Worm (Caenorhabditis elegans) whole organism, young adult: Measurements from ENCODE around the gene esyt-2.
A peak's percentile ranks its signal among the peaks of the same experiment; 100 is the strongest.

Source experiments
- B0019.2 ChIP-seq: fragments of 200-800 bp; sonication (Bioruptor generic); conservative IDR thresholded peaks from 2 replicates; pipeline ENCODE4 v1.3.6; 2022; ENCODE audit warnings: missing genetic modification reagents, missing genetic modification characterization, missing compliant biosample characterization
- C06A6.2 ChIP-seq: fragments of 200-800 bp; sonication (Bioruptor generic); conservative IDR thresholded peaks from 2 replicates; pipeline ENCODE4 v1.3.6; 2022; ENCODE audit warnings: missing genetic modification characterization, missing compliant biosample characterization
- C17E4.6 ChIP-seq: fragments of 200-800 bp; sonication (Bioruptor generic); IDR thresholded peaks from 2 replicates; pipeline ENCODE4 v1.3.6; 2022; ENCODE audit warnings: missing genetic modification reagents, missing genetic modification characterization, missing compliant biosample characterization
- F10E7.11 ChIP-seq: sonication (generic microtip); optimal IDR thresholded peaks from 2 replicates; lab custom pipeline; 2017; ENCODE audit warnings: mild to moderate bottlenecking, missing genetic modification characterization, moderate library complexity, missing compliant biosample characterization
- F39B2.1 ChIP-seq: fragments of 200-800 bp; sonication (Bioruptor generic); IDR thresholded peaks from 2 replicates; pipeline ENCODE4 v1.3.6; 2022; ENCODE audit warnings: missing genetic modification reagents, missing genetic modification characterization, missing compliant biosample characterization
- T07F8.4 ChIP-seq: sonication (generic microtip); optimal IDR thresholded peaks from 2 replicates; lab custom pipeline; 2016; ENCODE audit warnings: mild to moderate bottlenecking, missing genetic modification characterization, moderate library complexity, missing compliant biosample characterization
- Y95B8A.8 ChIP-seq: fragments of 200-800 bp; sonication (Bioruptor generic); IDR thresholded peaks from 2 replicates; pipeline ENCODE4 v1.3.6; 2022; ENCODE audit warnings: missing genetic modification reagents, missing genetic modification characterization, missing compliant biosample characterization
- aptf-2 ChIP-seq: fragments of 200-800 bp; sonication (Bioruptor generic); conservative IDR thresholded peaks from 2 replicates; pipeline ENCODE4 v1.3.6; 2022; ENCODE audit warnings: missing genetic modification reagents, missing genetic modification characterization, missing compliant biosample characterization
- atf-7 ChIP-seq: sonication (generic microtip); optimal IDR thresholded peaks from 2 replicates; lab custom pipeline; 2017; ENCODE audit warnings: mild to moderate bottlenecking, missing genetic modification characterization, missing compliant biosample characterization
- athp-1 ChIP-seq: sonication (generic microtip); optimal IDR thresholded peaks from 2 replicates; lab custom pipeline; 2017; ENCODE audit warnings: mild to moderate bottlenecking, missing genetic modification characterization, missing compliant biosample characterization
- attf-3 ChIP-seq: fragments of 200-800 bp; sonication (Bioruptor generic); conservative IDR thresholded peaks from 2 replicates; pipeline ENCODE4 v1.3.6; 2022; ENCODE audit warnings: missing genetic modification reagents, missing genetic modification characterization, missing compliant biosample characterization
- ccch-3 ChIP-seq: fragments of 200-800 bp; sonication (Bioruptor generic); optimal IDR thresholded peaks from 2 replicates; lab custom pipeline; 2018; ENCODE audit warnings: mild to moderate bottlenecking, missing genetic modification characterization, missing compliant biosample characterization
- ceh-58 ChIP-seq: fragments of 200-800 bp; sonication (Bioruptor generic); IDR thresholded peaks from 2 replicates; pipeline ENCODE4 v1.3.6; 2022; ENCODE audit warnings: missing genetic modification characterization, missing compliant biosample characterization
- egl-44 ChIP-seq: fragments of 200-800 bp; sonication (Bioruptor generic); IDR thresholded peaks from 2 replicates; pipeline ENCODE4 v1.3.6; 2022; ENCODE audit warnings: missing genetic modification reagents, missing genetic modification characterization, missing compliant biosample characterization
- ets-4 ChIP-seq: fragments of 200-800 bp; sonication (Bioruptor generic); optimal IDR thresholded peaks from 2 replicates; lab custom pipeline; 2018; ENCODE audit warnings: mild to moderate bottlenecking, missing genetic modification characterization, missing compliant biosample characterization
- hlh-12 ChIP-seq: sonication (generic microtip); optimal IDR thresholded peaks from 2 replicates; lab custom pipeline; 2016; ENCODE audit warnings: missing genetic modification characterization, missing compliant biosample characterization
- hmg-1.2 ChIP-seq: fragments of 200-800 bp; sonication (Bioruptor generic); IDR thresholded peaks from 2 replicates; pipeline ENCODE4 v1.3.6; 2022; ENCODE audit warnings: missing genetic modification reagents, missing genetic modification characterization, missing compliant biosample characterization
- hmg-20 ChIP-seq: fragments of 200-800 bp; sonication (Bioruptor generic); IDR thresholded peaks from 2 replicates; pipeline ENCODE4 v1.3.6; 2022; ENCODE audit warnings: missing genetic modification reagents, missing genetic modification characterization, missing compliant biosample characterization
- hsf-1 ChIP-seq: fragments of 200-800 bp; sonication (Bioruptor generic); IDR thresholded peaks from 2 replicates; pipeline ENCODE4 v1.3.6; 2022; ENCODE audit warnings: missing genetic modification reagents, missing genetic modification characterization, missing compliant biosample characterization
- let-607 ChIP-seq, 2 experiments: fragments of 200-800 bp in 1 of 2; sonication (Bioruptor generic) in 1 of 2; sonication (generic microtip) in 1 of 2; optimal IDR thresholded peaks; 2 replicates each; lab custom pipeline; 2016 to 2018; ENCODE audit warnings: mild to moderate bottlenecking in 2 of 2, missing compliant biosample characterization in 2 of 2, missing genetic modification characterization in 2 of 2, moderate library complexity in 2 of 2, missing genotype in 1 of 2
- lin-26 ChIP-seq: fragments of 200-800 bp; sonication (Bioruptor generic); IDR thresholded peaks from 2 replicates; pipeline ENCODE4 v1.3.6; 2022; ENCODE audit warnings: missing genetic modification reagents, missing genetic modification characterization, missing compliant biosample characterization
- lin-35 ChIP-seq, 3 experiments: fragments of 150-350 bp in 2 of 3; sonication (generic microtip) in 1 of 3; optimal IDR thresholded peaks; 2 replicates each; lab custom pipeline; 2014 to 2018; ENCODE audit warnings: missing biosample characterization in 3 of 3, missing genetic modification characterization in 3 of 3, missing genetic modification reagents in 3 of 3
- madf-3 ChIP-seq: fragments of 200-800 bp; sonication (Bioruptor generic); IDR thresholded peaks from 2 replicates; pipeline ENCODE4 v1.3.6; 2022; ENCODE audit warnings: missing genetic modification reagents, missing genetic modification characterization, missing compliant biosample characterization
- mxl-1 ChIP-seq: sonication (generic microtip); optimal IDR thresholded peaks from 2 replicates; lab custom pipeline; 2016; ENCODE audit warnings: missing genetic modification characterization, missing compliant biosample characterization
- nhr-80 ChIP-seq: sonication (generic microtip); optimal IDR thresholded peaks from 2 replicates; lab custom pipeline; 2016; ENCODE audit warnings: missing genetic modification characterization, missing compliant biosample characterization
- pbrm-1 ChIP-seq: fragments of 200-800 bp; sonication (Bioruptor generic); IDR thresholded peaks from 2 replicates; pipeline ENCODE4 v1.3.6; 2022; ENCODE audit warnings: missing genetic modification reagents, missing genetic modification characterization, missing compliant biosample characterization
- rec-8 ChIP-seq, 2 experiments: sonication (generic microtip); optimal IDR thresholded peaks; 2 replicates each; lab custom pipeline; 2016; ENCODE audit warnings: mild to moderate bottlenecking in 2 of 2, missing genetic modification characterization in 2 of 2, missing genetic modification reagents in 2 of 2, missing genotype in 2 of 2, missing biosample characterization in 1 of 2, missing compliant biosample characterization in 1 of 2, moderate library complexity in 1 of 2
- rpc-1 ChIP-seq, 2 experiments: fragments of 150-350 bp in 1 of 2; sonication (generic microtip) in 1 of 2; optimal IDR thresholded peaks; 2 replicates each; lab custom pipeline; 2014 to 2018; ENCODE audit warnings: missing biosample characterization in 1 of 2, missing genetic modification characterization in 1 of 2, missing genetic modification reagents in 1 of 2, missing genotype in 1 of 2
- sdz-38 ChIP-seq: sonication (generic microtip); optimal IDR thresholded peaks from 2 replicates; lab custom pipeline; 2016; ENCODE audit warnings: missing genotype, missing genetic modification characterization, missing compliant biosample characterization
- snpc-3.4 ChIP-seq: sonication (generic microtip); optimal IDR thresholded peaks from 2 replicates; lab custom pipeline; 2017; ENCODE audit warnings: missing genetic modification characterization, mild to moderate bottlenecking, missing compliant biosample characterization, antibody characterized with exemption, moderate library complexity, missing genotype, missing genetic modification reagents
- snpc-4 ChIP-seq, 5 experiments: fragments of 150-350 bp in 1 of 5; sonication (generic microtip) in 4 of 5; optimal IDR thresholded peaks; 2 replicates each; lab custom pipeline; 2014 to 2018; ENCODE audit warnings: missing genetic modification characterization in 5 of 5, missing biosample characterization in 3 of 5, antibody characterized with exemption in 2 of 5, mild to moderate bottlenecking in 2 of 5, missing compliant biosample characterization in 2 of 5, missing genotype in 2 of 5, moderate library complexity in 2 of 5, missing genetic modification reagents in 1 of 5
- sptf-2 ChIP-seq: fragments of 200-800 bp; sonication (Bioruptor generic); optimal IDR thresholded peaks from 2 replicates; lab custom pipeline; 2018; ENCODE audit warnings: mild to moderate bottlenecking, missing genetic modification characterization, missing compliant biosample characterization
- tbp1 ChIP-seq: fragments of 200-800 bp; sonication (Bioruptor generic); optimal IDR thresholded peaks from 2 replicates; lab custom pipeline; 2018; ENCODE audit warnings: mild to moderate bottlenecking, missing genetic modification characterization, missing compliant biosample characterization
- tbx-9 ChIP-seq: sonication (generic microtip); optimal IDR thresholded peaks from 2 replicates; lab custom pipeline; 2016; ENCODE audit warnings: borderline replicate concordance, missing genetic modification characterization, inconsistent platforms, missing compliant biosample characterization
- unc-62 ChIP-seq: fragments of 150-350 bp; optimal IDR thresholded peaks from 2 replicates; lab custom pipeline; 2014; ENCODE audit warnings: missing biosample characterization, missing genetic modification reagents, missing genetic modification characterization
- xnd-1 ChIP-seq: sonication (generic microtip); optimal IDR thresholded peaks from 2 replicates; lab custom pipeline; 2016; ENCODE audit warnings: missing genotype, missing genetic modification reagents, missing genetic modification characterization, missing compliant biosample characterization
- ztf-22 ChIP-seq: fragments of 200-800 bp; sonication (Bioruptor generic); optimal IDR thresholded peaks from 2 replicates; lab custom pipeline; 2018; ENCODE audit warnings: mild to moderate bottlenecking, missing genetic modification characterization, moderate library complexity, missing compliant biosample characterization
- ztf-28 ChIP-seq: fragments of 200-800 bp; sonication (Bioruptor generic); IDR thresholded peaks from 2 replicates; pipeline ENCODE4 v1.3.6; 2022; ENCODE audit warnings: missing genetic modification reagents, missing genetic modification characterization, missing compliant biosample characterization
- ztf-3 ChIP-seq: fragments of 200-800 bp; sonication (Bioruptor generic); optimal IDR thresholded peaks from 2 replicates; lab custom pipeline; 2018; ENCODE audit warnings: mild to moderate bottlenecking, missing genetic modification characterization, missing compliant biosample characterization

Gene esyt-2

DNA sequence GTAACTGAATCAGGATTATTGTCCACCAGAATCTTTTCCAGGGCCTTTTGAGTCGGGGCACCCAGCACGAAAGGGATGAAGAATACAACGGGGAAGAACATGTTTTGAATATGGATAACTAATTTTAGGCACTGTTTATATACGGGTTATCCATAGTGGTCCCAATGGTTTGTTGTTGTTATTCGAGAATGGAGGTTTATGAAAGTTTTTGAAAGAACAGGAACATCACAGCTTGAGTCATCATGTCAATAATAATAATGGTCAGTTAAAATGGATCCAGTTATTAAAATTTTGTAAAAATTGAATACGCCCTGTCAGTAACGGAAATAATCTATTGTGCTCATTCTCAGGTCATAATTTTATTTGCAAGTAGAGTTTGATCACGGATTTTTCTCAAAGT lies 47.7 kb downstream of the esyt-2 start, which contains the start of gene nas-28 (continued):
- no peak for TF ChIP-seq hmg-1.2 (GFP tag; lab: Robert Waterston, UW)
- no peak for TF ChIP-seq T07F8.4 (tag; lab: Kevin White, UChicago)
- no peak for TF ChIP-seq madf-3 (GFP tag; lab: Robert Waterston, UW)
- TF ChIP-seq, all 124 proteins: peak for 0

DNA sequence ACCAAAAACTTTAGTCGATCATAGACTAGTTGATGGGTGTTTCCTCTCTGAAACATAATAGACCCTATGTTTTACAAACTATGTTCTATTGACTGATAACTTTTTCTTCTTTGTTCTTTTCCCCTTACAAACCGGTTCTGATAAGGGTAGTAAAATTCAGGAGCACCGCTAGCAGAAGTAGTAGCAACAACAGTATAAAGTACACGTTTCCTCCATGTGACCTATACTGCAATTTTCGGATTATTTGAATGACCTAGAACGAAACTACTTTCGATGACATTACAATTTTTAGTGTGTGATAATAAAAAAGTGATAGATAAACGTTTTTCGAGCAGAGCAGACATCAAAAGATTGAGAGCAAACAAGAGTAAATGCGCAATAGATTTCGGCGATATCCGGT lies 50.5 kb downstream of the esyt-2 start:
- TF ChIP-seq sptf-2 (GFP tag; lab: Kevin White, UChicago) (no peak), ets-4 (GFP tag; lab: Kevin White, UChicago) (peak; percentile 51), B0019.2 (GFP tag; lab: Robert Waterston, UW) (no peak), egl-44 (GFP tag; lab: Robert Waterston, UW) (no peak), F10E7.11 (tag; lab: Kevin White, UChicago) (no peak), aptf-2 (GFP tag; lab: Robert Waterston, UW) (no peak), F39B2.1 (GFP tag; lab: Robert Waterston, UW) (no peak), pbrm-1 (GFP tag; lab: Robert Waterston, UW) (no peak), ztf-3 (GFP tag; lab: Kevin White, UChicago) (no peak), sdz-38 (tag; lab: Kevin White, UChicago) (no peak), nhr-80 (tag; lab: Kevin White, UChicago) (peak; percentile 83), lin-35 (GFP tag; optimal IDR thresholded peaks at IDR 0.05; lab: Kevin White, UChicago) (no peak)

DNA sequence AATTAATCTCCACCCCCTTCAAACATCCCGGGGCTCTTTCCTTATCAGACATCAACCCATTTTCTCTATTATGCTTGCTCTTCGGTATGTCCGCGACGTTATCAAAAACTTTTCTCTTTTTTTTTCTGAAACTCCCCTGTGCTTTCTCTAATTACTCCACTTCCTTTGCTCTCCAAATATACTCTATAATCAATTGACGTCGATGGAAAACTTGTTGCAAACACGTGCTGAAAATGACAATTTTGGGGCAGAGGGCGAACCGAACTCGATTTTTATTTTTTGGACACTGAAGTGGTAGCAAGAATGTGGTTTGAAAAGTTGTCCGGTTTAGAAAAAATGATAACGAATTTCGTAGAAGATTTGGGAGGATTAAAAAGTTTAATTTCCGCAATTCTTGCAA lies 51.7 kb downstream of the esyt-2 start:
- TF ChIP-seq ets-4 (GFP tag; lab: Kevin White, UChicago), result peak; percentile 21
- TF ChIP-seq hsf-1 (GFP tag; lab: Robert Waterston, UW), result no peak
- TF ChIP-seq tbp1 (GFP tag; lab: Kevin White, UChicago), result peak; percentile 14
- 0 out of 2 replicates have a peak, but pooled peaks have one; percentile 40 for TF ChIP-seq egl-44 (GFP tag; lab: Robert Waterston, UW)
- TF ChIP-seq hlh-12 (tag; lab: Kevin White, UChicago), result no peak
- no peak for TF ChIP-seq unc-62 (GFP tag; lab: Kevin White, UChicago)
- peak; percentile 65 for TF ChIP-seq ztf-22 (GFP tag; lab: Kevin White, UChicago)
- TF ChIP-seq snpc-4 (GFP tag; optimal IDR thresholded peaks at IDR 0.05; lab: Kevin White, UChicago), result no peak
- TF ChIP-seq snpc-4 (tag; optimal IDR thresholded peaks at IDR 0.05; lab: Kevin White, UChicago), result peak in 1 of 4 experiments; percentile 28
- TF ChIP-seq mxl-1, result no peak
- no peak for TF ChIP-seq Y95B8A.8 (GFP tag; lab: Robert Waterston, UW)
- peak; percentile 74 for TF ChIP-seq atf-7 (tag; lab: Kevin White, UChicago)
- TF ChIP-seq hmg-1.2 (GFP tag; lab: Robert Waterston, UW), result 0 out of 2 replicates have a peak, but pooled peaks have one; percentile 5
- no peak for TF ChIP-seq athp-1
- peak; percentile 99 for TF ChIP-seq nhr-80 (tag; lab: Kevin White, UChicago)
- peak in 1 of 2 experiments; percentile 53 for TF ChIP-seq let-607 (tag; optimal IDR thresholded peaks at IDR 0.05; lab: Kevin White, UChicago)

- TF ChIP-seq T07F8.4 (tag; lab: Kevin White, UChicago), result no peak
- no peak for TF ChIP-seq attf-3 (GFP tag; lab: Robert Waterston, UW)
- no peak for TF ChIP-seq hlh-12 (tag; lab: Kevin White, UChicago)
- no peak for TF ChIP-seq xnd-1 (tag; lab: Kevin White, UChicago)
- TF ChIP-seq lin-26, result no peak
- no peak for TF ChIP-seq C06A6.2 (GFP tag; lab: Robert Waterston, UW)
- TF ChIP-seq ccch-3 (GFP tag; lab: Kevin White, UChicago), result no peak
- no peak for TF ChIP-seq pbrm-1 (GFP tag; lab: Robert Waterston, UW)
- no peak for TF ChIP-seq hmg-20 (GFP tag; lab: Robert Waterston, UW)
- TF ChIP-seq aptf-2 (GFP tag; lab: Robert Waterston, UW), result no peak
- no peak for TF ChIP-seq snpc-3.4 (tag; lab: Kevin White, UChicago)
- TF ChIP-seq rpc-1 (optimal IDR thresholded peaks at IDR 0.05; lab: Kevin White, UChicago), result no peak
- TF ChIP-seq rpc-1 (tag; optimal IDR thresholded peaks at IDR 0.05; lab: Kevin White, UChicago), result no peak
- no peak for TF ChIP-seq hsf-1 (GFP tag; lab: Robert Waterston, UW)
- no peak for TF ChIP-seq ceh-58 (GFP tag; lab: Robert Waterston, UW)
- TF ChIP-seq ztf-28, result no peak
- TF ChIP-seq C17E4.6, result no peak
- no peak for TF ChIP-seq rec-8 (tag; optimal IDR thresholded peaks at IDR 0.05; lab: Kevin White, UChicago)
- TF ChIP-seq tbx-9 (tag; lab: Kevin White, UChicago), result no peak
These were observed 52.2 kb downstream of the esyt-2 start, which contains the start of gene F42A10.7 for ce11 chrIII:6178586-6178985. Gene F42A10.7, minus strand, starts transcription at chrIII:6178686.
